Worm (Caenorhabditis elegans) whole organism, late embryonic: ENCODE results near the gene ugt-20.

Experiments used
- F13H6.1 ChIP-seq: sonication (generic microtip); optimal IDR thresholded peaks from 2 replicates; lab custom pipeline; 2016; ENCODE audit warnings: missing genetic modification characterization, missing compliant biosample characterization
- T23F11.4 ChIP-seq: fragments of 200-800 bp; sonication (Bioruptor generic); optimal IDR thresholded peaks from 2 replicates; lab custom pipeline; 2018; ENCODE audit warnings: mild to moderate bottlenecking, missing genetic modification characterization, missing compliant biosample characterization
- Y22D7AL.16 ChIP-seq: sonication (generic microtip); optimal IDR thresholded peaks from 2 replicates; lab custom pipeline; 2016; ENCODE audit warnings: missing genetic modification characterization, missing compliant biosample characterization
- ceh-14 ChIP-seq: sonication (generic microtip); optimal IDR thresholded peaks from 2 replicates; lab custom pipeline; 2016; ENCODE audit warnings: missing genotype, missing genetic modification characterization, missing compliant biosample characterization
- ceh-19 ChIP-seq: fragments of 200-800 bp; sonication (Bioruptor generic); optimal IDR thresholded peaks from 2 replicates; lab custom pipeline; 2018; ENCODE audit warnings: mild to moderate bottlenecking, missing genetic modification characterization, missing compliant biosample characterization
- ceh-45 ChIP-seq: fragments of 200-800 bp; sonication (Bioruptor generic); IDR thresholded peaks from 2 replicates; pipeline ENCODE4 v1.3.6; 2022; ENCODE audit warnings: missing genetic modification reagents, missing genetic modification characterization, missing compliant biosample characterization
- ceh-48 ChIP-seq: sonication (generic microtip); optimal IDR thresholded peaks from 2 replicates; lab custom pipeline; 2016; ENCODE audit warnings: missing genetic modification characterization, inconsistent platforms, missing compliant biosample characterization
- ceh-6 ChIP-seq: fragments of 200-800 bp; sonication (Bioruptor generic); optimal IDR thresholded peaks from 2 replicates; lab custom pipeline; 2018; ENCODE audit warnings: mild to moderate bottlenecking, missing genetic modification characterization, missing compliant biosample characterization
- ceh-9 ChIP-seq: sonication (generic microtip); optimal IDR thresholded peaks from 2 replicates; lab custom pipeline; 2016; ENCODE audit warnings: mild to moderate bottlenecking, missing genetic modification characterization, inconsistent platforms, missing compliant biosample characterization
- dmd-4 ChIP-seq: sonication (generic microtip); optimal IDR thresholded peaks from 2 replicates; lab custom pipeline; 2016; ENCODE audit warnings: borderline replicate concordance, missing genetic modification characterization, missing compliant biosample characterization
- dve-1 ChIP-seq: sonication (generic microtip); optimal IDR thresholded peaks from 2 replicates; lab custom pipeline; 2017; ENCODE audit warnings: antibody characterized with exemption, mild to moderate bottlenecking, missing genetic modification characterization, missing compliant biosample characterization
- elt-2 ChIP-seq: sonication (generic microtip); optimal IDR thresholded peaks from 2 replicates; lab custom pipeline; 2016; ENCODE audit warnings: missing genetic modification reagents, missing genetic modification characterization, missing compliant biosample characterization
- ets-4 ChIP-seq: sonication (generic microtip); optimal IDR thresholded peaks from 2 replicates; lab custom pipeline; 2016; ENCODE audit warnings: missing genetic modification characterization, missing compliant biosample characterization
- fax-1 ChIP-seq: sonication (generic microtip); optimal IDR thresholded peaks from 2 replicates; lab custom pipeline; 2016; ENCODE audit warnings: missing genotype, missing genetic modification characterization, missing compliant biosample characterization
- hlh-15 ChIP-seq: sonication (generic microtip); optimal IDR thresholded peaks from 2 replicates; lab custom pipeline; 2016; ENCODE audit warnings: missing genetic modification characterization, missing compliant biosample characterization
- hlh-30 ChIP-seq: sonication (generic microtip); optimal IDR thresholded peaks from 2 replicates; lab custom pipeline; 2017; ENCODE audit warnings: antibody characterized with exemption, missing genetic modification characterization, missing compliant biosample characterization; ENCODE audit not compliant: insufficient read depth
- hlh-6 ChIP-seq: sonication (generic microtip); optimal IDR thresholded peaks from 2 replicates; lab custom pipeline; 2016; ENCODE audit warnings: missing genotype, missing genetic modification characterization, missing compliant biosample characterization
- mec-3 ChIP-seq: sonication (generic microtip); optimal IDR thresholded peaks from 2 replicates; lab custom pipeline; 2016; ENCODE audit warnings: borderline replicate concordance, missing genetic modification characterization, missing compliant biosample characterization
- nfya-1 ChIP-seq: sonication (generic microtip); optimal IDR thresholded peaks from 2 replicates; lab custom pipeline; 2017; ENCODE audit warnings: missing genetic modification characterization, mild to moderate bottlenecking, missing compliant biosample characterization, antibody characterized with exemption, moderate library complexity
- nhr-11 ChIP-seq: fragments of 150-350 bp; optimal IDR thresholded peaks from 2 replicates; lab custom pipeline; 2014; ENCODE audit warnings: missing biosample characterization, missing genetic modification characterization
- odd-2 ChIP-seq: sonication (generic microtip); optimal IDR thresholded peaks from 2 replicates; lab custom pipeline; 2017; ENCODE audit warnings: antibody characterized with exemption, mild to moderate bottlenecking, missing genetic modification characterization, missing compliant biosample characterization
- pha-4 ChIP-seq: fragments of 150-350 bp; optimal IDR thresholded peaks from 2 replicates; lab custom pipeline; 2018; ENCODE audit warnings: missing biosample characterization, missing genetic modification reagents, missing genetic modification characterization
- pqm-1 ChIP-seq: sonication (generic microtip); optimal IDR thresholded peaks from 2 replicates; lab custom pipeline; 2016; ENCODE audit warnings: missing genetic modification characterization, missing compliant biosample characterization
- ref-2 ChIP-seq: sonication (generic microtip); optimal IDR thresholded peaks from 2 replicates; lab custom pipeline; 2016; ENCODE audit warnings: missing genetic modification characterization, missing compliant biosample characterization
- sox-4 ChIP-seq: sonication (generic microtip); optimal IDR thresholded peaks from 2 replicates; lab custom pipeline; 2017; ENCODE audit warnings: mild to moderate bottlenecking, missing genetic modification characterization, inconsistent platforms, missing compliant biosample characterization
- syd-9 ChIP-seq: sonication (generic microtip); optimal IDR thresholded peaks from 2 replicates; lab custom pipeline; 2016; ENCODE audit warnings: mild to moderate bottlenecking, missing genetic modification characterization, moderate library complexity, missing compliant biosample characterization
- tbx-2 ChIP-seq: sonication (generic microtip); optimal IDR thresholded peaks from 2 replicates; lab custom pipeline; 2016; ENCODE audit warnings: missing genetic modification characterization, missing compliant biosample characterization
- ztf-16 ChIP-seq: sonication (generic microtip); optimal IDR thresholded peaks from 2 replicates; lab custom pipeline; 2017; ENCODE audit warnings: missing genetic modification characterization, missing compliant biosample characterization

ugt-20 gene

DNA sequence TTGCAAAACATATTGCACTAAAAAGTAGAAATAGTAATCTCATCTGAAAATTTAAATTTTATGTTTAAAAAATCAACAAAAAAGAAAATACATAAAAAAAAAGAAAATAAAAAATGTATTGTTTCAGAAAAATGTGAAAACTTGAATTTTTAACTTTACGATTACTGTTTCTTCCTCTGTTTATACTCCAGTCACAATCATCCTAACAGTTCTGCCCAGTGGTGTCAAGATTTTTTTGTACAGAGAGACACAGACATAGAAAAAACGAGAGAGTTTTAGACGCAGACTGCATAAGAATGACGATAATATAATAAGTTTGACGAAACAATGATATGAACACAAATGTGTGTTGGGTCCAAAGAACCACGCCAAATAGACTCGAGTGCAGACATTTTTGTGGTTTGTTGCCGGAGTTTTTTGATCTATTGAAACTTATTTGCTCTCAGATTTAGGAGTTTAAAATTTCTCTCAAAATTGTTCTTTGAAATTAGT lies at the start of gene ugt-20:
ugt-20 (minus strand) TSS at position 51 of the 492 bp plus-strand sequence.
- TF ChIP-seq mec-3 (tag; lab: Kevin White, UChicago) (no peak), elt-2 (peak; percentile 48), dve-1 (tag; lab: Kevin White, UChicago) (no peak), pqm-1 (tag; lab: Kevin White, UChicago) (no peak)

DNA sequence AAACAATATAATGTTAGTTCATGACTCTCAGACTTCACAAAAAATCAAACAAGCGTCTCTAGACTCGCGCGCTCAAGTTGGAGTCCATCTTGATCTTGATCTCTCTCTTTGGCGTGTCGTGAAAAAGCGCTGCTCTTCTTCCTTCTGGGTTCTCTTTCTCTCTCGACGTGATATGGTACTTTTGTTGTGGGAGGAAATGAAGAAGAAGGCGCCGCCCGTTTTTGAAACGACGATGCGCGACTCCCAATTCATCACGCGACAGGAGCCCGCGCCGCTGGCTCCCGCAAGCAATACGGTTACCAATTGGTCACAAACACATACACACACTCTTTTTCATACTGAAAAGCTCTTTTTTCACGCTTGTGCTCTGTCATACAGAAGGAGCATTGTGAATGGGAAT lies 47.0 kb upstream of the ugt-20 start:
- TF ChIP-seq ref-2 (tag; lab: Kevin White, UChicago) (no peak), ceh-9 (no peak), dmd-4 (tag; lab: Kevin White, UChicago) (no peak), ets-4 (tag; lab: Kevin White, UChicago) (no peak), mec-3 (tag; lab: Kevin White, UChicago) (no peak), ceh-45 (GFP tag; lab: Robert Waterston, UW) (no peak), ceh-19 (no peak), hlh-30 (tag; lab: Kevin White, UChicago) (no peak), sox-4 (tag; lab: Kevin White, UChicago) (no peak), Y22D7AL.16 (tag; lab: Kevin White, UChicago) (no peak), odd-2 (tag; lab: Kevin White, UChicago) (no peak), fax-1 (no peak), hlh-15 (no peak)

DNA sequence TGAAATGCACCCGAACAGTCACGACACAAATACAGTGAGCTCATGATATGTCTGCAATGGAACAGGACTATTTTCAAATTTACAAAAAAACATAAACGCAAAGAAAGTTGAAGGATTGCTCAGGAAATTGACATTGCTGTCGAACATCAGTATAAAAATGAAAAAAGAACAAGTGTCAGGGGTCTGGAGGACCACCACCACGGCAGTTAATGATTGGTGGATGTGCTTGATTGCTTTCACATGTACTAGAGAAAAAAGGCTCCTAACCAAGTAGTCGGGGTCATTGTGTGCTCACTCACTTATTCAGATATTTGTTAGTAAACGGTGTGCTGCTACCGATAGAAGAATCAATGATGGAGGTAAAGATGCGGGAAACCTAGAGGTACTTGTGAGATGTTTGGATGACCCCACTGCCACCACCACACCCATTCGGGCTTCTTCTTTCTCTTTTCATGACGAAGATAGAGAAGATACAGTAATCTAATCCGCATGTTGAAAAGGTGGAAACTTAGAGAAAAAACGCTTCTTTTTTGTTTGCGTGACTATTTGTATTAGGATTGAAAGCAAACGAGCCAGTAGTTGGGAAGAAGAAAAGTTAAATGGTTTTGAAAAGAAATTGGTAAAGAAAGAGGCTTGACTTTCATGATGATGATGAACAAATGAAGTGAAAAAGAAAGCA lies 44.0 kb upstream of the ugt-20 start, which contains the start of gene M03D4.4:
M03D4.4 (minus strand) TSS at position 51 of the 679 bp plus-strand sequence.
- TF ChIP-seq tbx-2 (tag; lab: Kevin White, UChicago) (no peak), ceh-48 (tag; lab: Kevin White, UChicago) (no peak), syd-9 (tag; lab: Kevin White, UChicago) (no peak), ceh-14 (tag; lab: Kevin White, UChicago) (no peak), nhr-11 (tag; lab: Kevin White, UChicago) (no peak), pqm-1 (tag; lab: Kevin White, UChicago) (no peak)

ce11 chrIV:6117741-6118265 lies 34.4 kb upstream of the ugt-20 start, which contains the start of gene zen-4:
Gene zen-4 (plus strand): TSS chrIV:6118215.
- TF ChIP-seq nfya-1 (tag; lab: Kevin White, UChicago): peak; percentile 40
- no peak for TF ChIP-seq ceh-19
- peak; percentile 28 for TF ChIP-seq tbx-2 (tag; lab: Kevin White, UChicago)
- peak; percentile 27 for TF ChIP-seq hlh-30 (tag; lab: Kevin White, UChicago)
- TF ChIP-seq ref-2 (tag; lab: Kevin White, UChicago): peak; percentile 42
- peak; percentile 22 for TF ChIP-seq elt-2

ce11 chrIV:6112291-6112690 lies 28.9 kb upstream of the ugt-20 start, which contains the start of gene M03D4.3:
Gene M03D4.3 (minus strand): TSS chrIV:6112391.
- no peak for TF ChIP-seq fax-1
- no peak for TF ChIP-seq nfya-1 (tag; lab: Kevin White, UChicago)
- no peak for TF ChIP-seq T23F11.4 (GFP tag; lab: Kevin White, UChicago)
- TF ChIP-seq dmd-4 (tag; lab: Kevin White, UChicago): no peak

ce11 chrIV:6108665-6109064 lies 25.3 kb upstream of the ugt-20 start:
- TF ChIP-seq hlh-6 (tag; lab: Kevin White, UChicago) (no peak), Y22D7AL.16 (tag; lab: Kevin White, UChicago) (no peak)

ce11 chrIV:6104446-6104845 lies 21.0 kb upstream of the ugt-20 start:
- TF ChIP-seq tbx-2 (tag; lab: Kevin White, UChicago) (peak; percentile 20), ztf-16 (tag; lab: Kevin White, UChicago) (no peak), ceh-6 (GFP tag; lab: Kevin White, UChicago) (no peak), dve-1 (tag; lab: Kevin White, UChicago) (no peak), pha-4 (no peak), F13H6.1 (no peak)
